Worm (Caenorhabditis elegans) whole organism, mixed stage, embryonic: Measurements from ENCODE around the gene nhx-2.

Experiments
- nhr-76 ChIP-seq: sonication (generic microtip); optimal IDR thresholded peaks from 2 replicates; lab custom pipeline; 2017; ENCODE audit warnings: missing biosample characterization, missing genetic modification characterization
- unc-62 ChIP-seq: fragments of 150-350 bp; optimal IDR thresholded peaks from 2 replicates; lab custom pipeline; 2014; ENCODE audit warnings: missing biosample characterization, missing genetic modification reagents, missing genetic modification characterization

ce11 chrII:7724603-7725002 lies 30.8 kb upstream of the nhx-2 start, which contains the start of gene cpna-2:
- TF ChIP-seq unc-62: no peak
- TF ChIP-seq nhr-76 (tag; lab: Kevin White, UChicago): no peak
